Worm (Caenorhabditis elegans): Measurements from ENCODE around the gene T25F10.3.

DNA sequence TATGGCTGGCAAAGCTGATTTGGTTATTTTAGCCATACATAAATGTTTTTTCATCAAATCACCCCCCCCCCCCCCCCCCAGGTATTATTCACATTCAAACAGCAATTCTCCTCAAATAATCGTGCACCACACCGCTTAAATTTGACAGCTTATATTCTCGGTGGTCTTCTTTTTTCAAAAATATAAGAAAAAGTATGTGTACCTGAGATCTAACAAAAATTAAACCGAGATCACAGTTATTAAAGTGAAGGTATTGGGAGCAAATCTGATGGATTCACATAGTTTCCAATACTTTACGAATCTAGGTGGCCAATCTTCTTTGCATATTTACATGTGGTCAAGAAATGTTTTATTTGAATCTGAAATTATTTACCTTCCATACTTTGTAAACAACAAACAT is 35.3 kb downstream of the T25F10.3 start, which contains the start of gene ZC404.15:
- TF ChIP-seq die-1 (tag; optimal IDR thresholded peaks at IDR 0.05) (no peak), ets-4 (GFP tag; optimal IDR thresholded peaks at IDR 0.05) (no peak), F49E8.2 (tag; optimal IDR thresholded peaks at IDR 0.05; ENCODE audit: insufficient read depth) (no peak), unc-62 (GFP tag; optimal IDR thresholded peaks at IDR 0.05) (no peak), dpl-1 (GFP tag; optimal IDR thresholded peaks at IDR 0.05) (no peak), ZK185.1 (tag; optimal IDR thresholded peaks at IDR 0.05; ENCODE audit: poor library complexity, severe bottlenecking) (no peak), snpc-4 (GFP tag; optimal IDR thresholded peaks at IDR 0.05) (no peak), snpc-4 (tag; optimal IDR thresholded peaks at IDR 0.05) (no peak), repo-1 (tag; optimal IDR thresholded peaks at IDR 0.05) (no peak), Y56A3A.18 (GFP tag; IDR thresholded peaks at IDR 0.05) (no peak), nhr-90 (tag; optimal IDR thresholded peaks at IDR 0.05) (no peak)

Data from whole organism, young adult.